Fruit fly (Drosophila melanogaster) whole organism, embryonic: ENCODE results near the gene Ppn.

Experiments
- Atf6 ChIP-seq: fragments of 200-800 bp; sonication (Bioruptor generic); IDR thresholded peaks from 2 replicates; pipeline ENCODE4 v1.3.6; 2022; ENCODE audit warnings: missing biosample characterization, missing genetic modification characterization
- CG12236 ChIP-seq: fragments of 200-800 bp; sonication (Bioruptor generic); optimal IDR thresholded peaks from 2 replicates; lab custom pipeline; 2016; ENCODE audit warnings: missing biosample characterization, missing genetic modification characterization
- CG12659 ChIP-seq: fragments of 200-800 bp; sonication (Bioruptor generic); optimal IDR thresholded peaks from 3 replicates; lab custom pipeline; 2017; ENCODE audit warnings: mild to moderate bottlenecking, missing biosample characterization, missing genetic modification reagents, missing genetic modification characterization
- CG12744 ChIP-seq: fragments of 200-800 bp; sonication (Bioruptor generic); optimal IDR thresholded peaks from 2 replicates; lab custom pipeline; 2016; ENCODE audit warnings: missing biosample characterization, missing genetic modification characterization
- CG12942 ChIP-seq: fragments of 200-800 bp; sonication (Bioruptor generic); optimal IDR thresholded peaks from 3 replicates; lab custom pipeline; 2016; ENCODE audit warnings: missing biosample characterization, missing genetic modification characterization
- CG14014 ChIP-seq: fragments of 200-800 bp; sonication (Bioruptor generic); IDR thresholded peaks from 2 replicates; pipeline ENCODE4 v1.3.6; 2022; ENCODE audit warnings: missing biosample characterization, missing genetic modification characterization
- CG1529 ChIP-seq: fragments of 200-800 bp; sonication (Bioruptor generic); optimal IDR thresholded peaks from 3 replicates; lab custom pipeline; 2018; ENCODE audit warnings: missing biosample characterization, missing genetic modification characterization
- CG15514 ChIP-seq: fragments of 200-800 bp; sonication (Bioruptor generic); optimal IDR thresholded peaks from 3 replicates; lab custom pipeline; 2017; ENCODE audit warnings: missing biosample characterization, missing genetic modification characterization, mild to moderate bottlenecking, moderate library complexity, missing genetic modification reagents
- CG16863 ChIP-seq: fragments of 200-800 bp; sonication (Bioruptor generic); optimal IDR thresholded peaks from 3 replicates; lab custom pipeline; 2016; ENCODE audit warnings: missing biosample characterization, missing genetic modification characterization
- CG17186 ChIP-seq: fragments of 200-800 bp; sonication (Bioruptor generic); optimal IDR thresholded peaks from 3 replicates; lab custom pipeline; 2017; ENCODE audit warnings: missing biosample characterization, missing genetic modification reagents, missing genetic modification characterization
- CG17568 ChIP-seq: fragments of 200-800 bp; sonication (Bioruptor generic); optimal IDR thresholded peaks from 2 replicates; lab custom pipeline; 2018; ENCODE audit warnings: missing biosample characterization, mild to moderate bottlenecking, missing genetic modification characterization, moderate library complexity
- CG17612 ChIP-seq: fragments of 200-800 bp; sonication (Bioruptor generic); IDR thresholded peaks from 2 replicates; pipeline ENCODE4 v1.3.6; 2022; ENCODE audit warnings: missing biosample characterization, missing genetic modification characterization
- CG2120 ChIP-seq: fragments of 200-800 bp; sonication (Bioruptor generic); optimal IDR thresholded peaks from 3 replicates; lab custom pipeline; 2016; ENCODE audit warnings: missing biosample characterization, missing genetic modification characterization
- CG3281 ChIP-seq: fragments of 200-800 bp; sonication (Bioruptor generic); optimal IDR thresholded peaks from 3 replicates; lab custom pipeline; 2017; ENCODE audit warnings: missing biosample characterization, mild to moderate bottlenecking, missing genetic modification characterization
- CG3838 ChIP-seq: fragments of 200-800 bp; sonication (Bioruptor generic); optimal IDR thresholded peaks from 3 replicates; lab custom pipeline; 2016; ENCODE audit warnings: missing biosample characterization, missing genetic modification characterization
- CG3847 ChIP-seq: fragments of 200-800 bp; sonication (Bioruptor generic); IDR thresholded peaks from 2 replicates; pipeline ENCODE4 v1.3.6; 2022; ENCODE audit warnings: missing biosample characterization, missing genetic modification characterization
- CG7357 ChIP-seq: fragments of 200-800 bp; sonication (Bioruptor generic); IDR thresholded peaks from 3 replicates; pipeline ENCODE4 v1.3.6; 2022; ENCODE audit warnings: missing biosample characterization, missing genetic modification characterization
- CG7556 ChIP-seq: fragments of 200-800 bp; sonication (Bioruptor generic); optimal IDR thresholded peaks from 2 replicates; lab custom pipeline; 2017; ENCODE audit warnings: missing biosample characterization, mild to moderate bottlenecking, missing genetic modification characterization
- CG9727 ChIP-seq: fragments of 200-800 bp; sonication (Bioruptor generic); optimal IDR thresholded peaks from 3 replicates; lab custom pipeline; 2017; ENCODE audit warnings: missing biosample characterization, mild to moderate bottlenecking, missing genetic modification characterization
- CG9932 ChIP-seq: fragments of 200-800 bp; sonication (Bioruptor generic); IDR thresholded peaks from 2 replicates; pipeline ENCODE4 v1.3.6; 2022; ENCODE audit warnings: missing biosample characterization, missing genetic modification characterization
- D19B ChIP-seq: fragments of 200-800 bp; sonication (Bioruptor generic); optimal IDR thresholded peaks from 2 replicates; lab custom pipeline; 2017; ENCODE audit warnings: missing biosample characterization, mild to moderate bottlenecking, missing genetic modification characterization
- Gug ChIP-seq: fragments of 200-800 bp; sonication (Bioruptor generic); IDR thresholded peaks from 4 replicates; pipeline ENCODE4 v1.3.6; 2022; ENCODE audit warnings: missing biosample characterization, missing genetic modification characterization
- Hmr ChIP-seq: fragments of 200-800 bp; sonication (Bioruptor generic); optimal IDR thresholded peaks from 3 replicates; lab custom pipeline; 2017; ENCODE audit warnings: mild to moderate bottlenecking, missing biosample characterization, missing genetic modification reagents, missing genetic modification characterization
- MBD-R2 ChIP-seq: fragments of 200-800 bp; sonication (Bioruptor generic); IDR thresholded peaks from 2 replicates; pipeline ENCODE4 v1.3.6; 2022; ENCODE audit warnings: missing biosample characterization, missing genetic modification characterization
- NC2β ChIP-seq: fragments of 200-800 bp; sonication (Bioruptor generic); optimal IDR thresholded peaks from 2 replicates; lab custom pipeline; 2016; ENCODE audit warnings: missing biosample characterization, missing genetic modification characterization
- Oli ChIP-seq: fragments of 200-800 bp; sonication (Bioruptor generic); optimal IDR thresholded peaks from 2 replicates; lab custom pipeline; 2018; ENCODE audit warnings: missing biosample characterization, mild to moderate bottlenecking, missing genetic modification characterization, moderate library complexity
- Ptx1 ChIP-seq: fragments of 200-800 bp; sonication (Bioruptor generic); IDR thresholded peaks from 2 replicates; pipeline ENCODE4 v1.3.6; 2022; ENCODE audit warnings: missing biosample characterization, missing genetic modification characterization
- ara ChIP-seq: fragments of 200-800 bp; sonication (Bioruptor generic); IDR thresholded peaks from 2 replicates; pipeline ENCODE4 v1.3.6; 2022; ENCODE audit warnings: missing biosample characterization, missing genetic modification characterization
- cg ChIP-seq: fragments of 200-800 bp; sonication (Bioruptor generic); optimal IDR thresholded peaks from 3 replicates; lab custom pipeline; 2019; ENCODE audit warnings: missing biosample characterization, mild to moderate bottlenecking, missing genetic modification characterization, moderate library complexity
- chm ChIP-seq: fragments of 200-800 bp; sonication (Bioruptor generic); IDR thresholded peaks from 2 replicates; pipeline ENCODE4 v1.3.6; 2022; ENCODE audit warnings: missing biosample characterization, missing genetic modification characterization
- ewg ChIP-seq: fragments of 200-800 bp; sonication (Bioruptor generic); optimal IDR thresholded peaks from 3 replicates; lab custom pipeline; 2017; ENCODE audit warnings: mild to moderate bottlenecking, missing biosample characterization, missing genetic modification reagents, missing genetic modification characterization
- fru ChIP-seq: fragments of >200 bp; optimal IDR thresholded peaks from 2 replicates; lab custom pipeline; 2017
- h ChIP-seq: fragments of >200 bp; optimal IDR thresholded peaks from 2 replicates; lab custom pipeline; 2017
- kay ChIP-seq: fragments of 200-800 bp; sonication (Bioruptor generic); optimal IDR thresholded peaks from 2 replicates; lab custom pipeline; 2016; ENCODE audit warnings: missing biosample characterization, missing genetic modification characterization
- klu ChIP-seq: fragments of 200-800 bp; sonication (Bioruptor generic); IDR thresholded peaks from 2 replicates; pipeline ENCODE4 v1.3.6; 2022; ENCODE audit warnings: missing biosample characterization, missing genetic modification characterization
- luna ChIP-seq: fragments of 200-800 bp; sonication (Bioruptor generic); optimal IDR thresholded peaks from 2 replicates; lab custom pipeline; 2016; ENCODE audit warnings: missing biosample characterization, missing genetic modification characterization
- nerfin-1 ChIP-seq: fragments of 200-800 bp; sonication (Bioruptor generic); optimal IDR thresholded peaks from 3 replicates; lab custom pipeline; 2019; ENCODE audit warnings: missing biosample characterization, mild to moderate bottlenecking, missing genetic modification characterization, moderate library complexity
- p53 ChIP-seq: fragments of 200-800 bp; sonication (Bioruptor generic); optimal IDR thresholded peaks from 2 replicates; lab custom pipeline; 2016; ENCODE audit warnings: missing biosample characterization, missing genetic modification characterization
- pnt ChIP-seq: fragments of 200-800 bp; sonication (Bioruptor generic); optimal IDR thresholded peaks from 3 replicates; lab custom pipeline; 2016; ENCODE audit warnings: missing biosample characterization, missing genetic modification characterization
- ranshi ChIP-seq: fragments of 200-800 bp; sonication (Bioruptor generic); IDR thresholded peaks from 2 replicates; pipeline ENCODE4 v1.3.6; 2022; ENCODE audit warnings: missing biosample characterization, missing genetic modification characterization
- schlank ChIP-seq: fragments of 200-800 bp; sonication (Bioruptor generic); optimal IDR thresholded peaks from 2 replicates; lab custom pipeline; 2018; ENCODE audit warnings: missing biosample characterization, mild to moderate bottlenecking, missing genetic modification characterization
- sens-2 ChIP-seq: fragments of 200-800 bp; sonication (Bioruptor generic); IDR thresholded peaks from 2 replicates; pipeline ENCODE4 v1.3.6; 2022; ENCODE audit warnings: missing biosample characterization, missing genetic modification characterization
- sim ChIP-seq: fragments of 200-800 bp; sonication (Bioruptor generic); IDR thresholded peaks from 2 replicates; pipeline ENCODE4 v1.3.6; 2022; ENCODE audit warnings: missing biosample characterization, missing genetic modification characterization
- sima ChIP-seq: fragments of 200-800 bp; sonication (Bioruptor generic); optimal IDR thresholded peaks from 2 replicates; lab custom pipeline; 2016; ENCODE audit warnings: missing biosample characterization, missing genetic modification characterization
- sr ChIP-seq: fragments of 200-800 bp; sonication (Bioruptor generic); IDR thresholded peaks from 3 replicates; pipeline ENCODE4 v1.3.6; 2022; ENCODE audit warnings: missing biosample characterization, missing genetic modification characterization
- ssp ChIP-seq: fragments of 200-800 bp; sonication (Bioruptor generic); IDR thresholded peaks from 2 replicates; pipeline ENCODE4 v1.3.6; 2022; ENCODE audit warnings: missing biosample characterization, missing genetic modification characterization
- sug ChIP-seq: fragments of 200-800 bp; optimal IDR thresholded peaks from 2 replicates; lab custom pipeline; 2019; ENCODE audit warnings: missing biosample characterization, mild to moderate bottlenecking, missing genetic modification characterization, moderate library complexity
- tll ChIP-seq, 2 experiments: fragments of 200-800 bp in 1 of 2; fragments of >200 bp in 1 of 2; sonication (Bioruptor generic) in 1 of 2; optimal IDR thresholded peaks; 2 replicates each; lab custom pipeline; 2017 to 2019; ENCODE audit warnings: missing biosample characterization in 2 of 2, missing genetic modification characterization in 2 of 2, mild to moderate bottlenecking in 1 of 2, moderate library complexity in 1 of 2
- toy ChIP-seq: fragments of 200-800 bp; sonication (Bioruptor generic); IDR thresholded peaks from 2 replicates; pipeline ENCODE4 v1.3.6; 2022; ENCODE audit warnings: missing biosample characterization, missing genetic modification characterization
- unpg ChIP-seq: fragments of 200-800 bp; sonication (Bioruptor generic); optimal IDR thresholded peaks from 3 replicates; lab custom pipeline; 2018; ENCODE audit warnings: missing biosample characterization, mild to moderate bottlenecking, missing genetic modification characterization, moderate library complexity
- vfl ChIP-seq: fragments of 200-800 bp; sonication (Bioruptor generic); optimal IDR thresholded peaks from 2 replicates; lab custom pipeline; 2016; ENCODE audit warnings: missing biosample characterization, missing genetic modification characterization
- vvl ChIP-seq: fragments of 200-800 bp; sonication (Bioruptor generic); IDR thresholded peaks from 2 replicates; pipeline ENCODE4 v1.3.6; 2022; ENCODE audit warnings: missing biosample characterization, missing genetic modification characterization
- wek ChIP-seq: fragments of 200-800 bp; sonication (Bioruptor generic); optimal IDR thresholded peaks from 3 replicates; lab custom pipeline; 2018; ENCODE audit warnings: missing biosample characterization, mild to moderate bottlenecking, missing genetic modification characterization, moderate library complexity
- z ChIP-seq: fragments of 200-800 bp; sonication (Bioruptor generic); IDR thresholded peaks from 3 replicates; pipeline ENCODE4 v1.3.6; 2022; ENCODE audit warnings: missing biosample characterization, missing genetic modification characterization

Ppn gene

DNA sequence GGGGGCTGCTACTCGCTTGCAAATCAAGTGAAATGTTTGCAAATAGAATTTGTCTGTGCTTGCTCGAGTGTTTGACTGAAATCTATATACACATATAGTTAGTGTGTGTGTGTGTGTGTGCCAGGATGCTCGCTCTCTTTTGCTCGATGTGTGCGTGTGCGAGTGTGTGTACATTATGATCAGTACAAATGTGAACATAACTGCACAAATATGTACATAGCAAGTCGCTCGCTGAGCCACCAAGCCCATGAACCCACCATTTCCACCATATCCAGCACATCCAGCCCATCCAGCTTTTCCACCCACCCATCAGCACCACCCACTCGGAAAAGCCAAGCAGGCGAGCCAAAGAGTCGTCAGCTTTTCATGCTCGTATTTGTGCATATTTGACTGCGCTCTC lies 12.1 kb upstream of the Ppn start (continued):
- no peak for TF ChIP-seq CG3838 (GFP tag; lab: Kevin White, UChicago)
- no peak for TF ChIP-seq unpg (GFP tag; lab: Kevin White, UChicago)
- no peak for TF ChIP-seq sima
- no peak for TF ChIP-seq pnt
- 0 out of 2 replicates have a peak, but pooled peaks have one; percentile 23 for TF ChIP-seq vvl
- no peak for TF ChIP-seq ara
- peak; percentile 28 for TF ChIP-seq wek (GFP tag; lab: Kevin White, UChicago)
- peak; percentile 1 for TF ChIP-seq cg (GFP tag; lab: Kevin White, UChicago)
- no peak for TF ChIP-seq Oli (tag; lab: Kevin White, UChicago)
- no peak for TF ChIP-seq CG9932
- no peak for TF ChIP-seq h (lab: Kevin White, UChicago)
- TF ChIP-seq sim (GFP tag; lab: Robert Waterston, UW) = 0 out of 2 replicates have a peak, but pooled peaks have one; percentile 41
- TF ChIP-seq chm = no peak
- TF ChIP-seq CG16863 (GFP tag; lab: Kevin White, UChicago) = no peak
- no peak for TF ChIP-seq CG17186
- no peak for TF ChIP-seq kay (GFP tag; lab: Kevin White, UChicago)
- TF ChIP-seq CG12744 = no peak
- TF ChIP-seq p53 (GFP tag; lab: Kevin White, UChicago) = no peak
- no peak for TF ChIP-seq CG14014
- TF ChIP-seq nerfin-1 (tag; lab: Kevin White, UChicago) = peak; percentile 8
- no peak for TF ChIP-seq D19B
- no peak for TF ChIP-seq fru (lab: Kevin White, UChicago)
- TF ChIP-seq Atf6 = no peak
- no peak for TF ChIP-seq luna (GFP tag; lab: Kevin White, UChicago)
- no peak for TF ChIP-seq CG3847 (GFP tag; lab: Robert Waterston, UW)
- no peak for TF ChIP-seq sens-2 (GFP tag; lab: Robert Waterston, UW)
- TF ChIP-seq CG7556 (GFP tag; lab: Kevin White, UChicago) = no peak
- no peak for TF ChIP-seq CG12659 (GFP tag; lab: Kevin White, UChicago)
- no peak for TF ChIP-seq Hmr (GFP tag; lab: Kevin White, UChicago)
- no peak for TF ChIP-seq Gug
- TF ChIP-seq MBD-R2 (GFP tag; lab: Robert Waterston, UW) = no peak
- no peak for TF ChIP-seq tll (GFP tag; optimal IDR thresholded peaks at IDR 0.05; lab: Kevin White, UChicago)
- no peak for TF ChIP-seq CG15514 (GFP tag; lab: Kevin White, UChicago)
- peak; percentile 30 for TF ChIP-seq CG9727 (GFP tag; lab: Kevin White, UChicago)
- TF ChIP-seq CG2120 (GFP tag; lab: Kevin White, UChicago) = no peak
- no peak for TF ChIP-seq CG3281
- no peak for TF ChIP-seq NC2β (GFP tag; lab: Kevin White, UChicago)
- no peak for TF ChIP-seq CG7357
- TF ChIP-seq sug (tag; lab: Kevin White, UChicago) = no peak
- no peak for TF ChIP-seq vfl (GFP tag; lab: Kevin White, UChicago)
- TF ChIP-seq CG17568 (GFP tag; lab: Kevin White, UChicago) = no peak
- TF ChIP-seq CG12236 = no peak
- no peak for TF ChIP-seq CG12942 (GFP tag; lab: Kevin White, UChicago)
- TF ChIP-seq CG17612 (GFP tag; lab: Robert Waterston, UW) = no peak
- no peak for TF ChIP-seq ssp
- TF ChIP-seq klu = no peak
- no peak for TF ChIP-seq toy
- TF ChIP-seq Ptx1 (GFP tag; lab: Robert Waterston, UW) = no peak
- peak; percentile 9 for TF ChIP-seq CG1529 (GFP tag; lab: Kevin White, UChicago)
- no peak for TF ChIP-seq schlank (tag; lab: Kevin White, UChicago)
- TF ChIP-seq z (GFP tag; lab: Robert Waterston, UW) = no peak
- 0 out of 3 replicates have a peak, but pooled peaks have one; percentile 20 for TF ChIP-seq sr (GFP tag; lab: Robert Waterston, UW)
- no peak for TF ChIP-seq ranshi (GFP tag; lab: Robert Waterston, UW)
- TF ChIP-seq ewg (GFP tag; lab: Kevin White, UChicago) = peak; percentile 22
